Fruit fly (Drosophila melanogaster): ENCODE data around the gene in.

- no peak for TF ChIP-seq EcR (GFP tag; optimal IDR thresholded peaks at IDR 0.05)
- no peak for TF ChIP-seq fd96Ca (GFP tag; IDR thresholded peaks at IDR 0.05)
- no peak for TF ChIP-seq CG4496 (GFP tag; IDR thresholded peaks at IDR 0.05)
- no peak for TF ChIP-seq CG12605 (GFP tag; IDR thresholded peaks at IDR 0.05)
- TF ChIP-seq Pif1A (GFP tag; optimal IDR thresholded peaks at IDR 0.05) = no peak
- no peak for TF ChIP-seq CG8301 (tag; optimal IDR thresholded peaks at IDR 0.05)
These were observed 5.6 kb upstream of the in start, which contains the start of gene Prim2 for dm6 chr3L:20361389-20361788.
